Worm (Caenorhabditis elegans): ENCODE data around the gene nhr-271.

DNA sequence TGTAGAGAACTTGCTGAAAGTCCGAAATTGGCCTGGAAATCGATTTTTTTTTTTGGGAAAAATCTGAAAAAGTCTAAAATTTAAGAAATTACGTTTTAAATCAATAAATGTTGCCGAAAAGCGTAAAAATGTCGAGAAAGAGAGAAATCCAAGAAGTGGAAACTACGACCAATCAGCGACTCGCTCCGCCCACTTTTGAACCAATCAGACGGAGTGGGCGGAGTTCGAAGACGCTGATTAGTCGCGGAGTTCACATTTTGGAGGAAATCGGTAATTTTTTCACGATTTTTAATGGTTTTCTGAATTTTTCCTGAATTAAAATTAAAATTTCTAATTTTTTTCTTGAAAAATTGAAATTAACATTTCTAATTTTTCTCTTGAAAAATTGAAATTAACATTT is 40.7 kb downstream of the nhr-271 start:
- TF ChIP-seq zag-1 (tag; optimal IDR thresholded peaks at IDR 0.05) (no peak), jun-1 (tag; optimal IDR thresholded peaks at IDR 0.05) (no peak), snpc-1.2 (GFP tag; IDR thresholded peaks at IDR 0.05) (no peak), mdl-1 (tag; optimal IDR thresholded peaks at IDR 0.05) (no peak), aha-1 (tag) (no peak), lsy-2 (tag; optimal IDR thresholded peaks at IDR 0.05) (no peak), fos-1 (tag; optimal IDR thresholded peaks at IDR 0.05) (no peak), lin-39 (tag; optimal IDR thresholded peaks at IDR 0.05) (no peak)

All from whole organism, L4 larva.